Worm (Caenorhabditis elegans): ENCODE results near the gene nhr-125.

ce11 chrV:4273372-4273771 is 51.9 kb downstream of the nhr-125 start:
- TF ChIP-seq ztf-23 (GFP tag; IDR thresholded peaks at IDR 0.05) (no peak), flt-1 (GFP tag; IDR thresholded peaks at IDR 0.05) (no peak), tab-1 (GFP tag; IDR thresholded peaks at IDR 0.05) (no peak), ztf-29 (GFP tag; IDR thresholded peaks at IDR 0.05) (no peak), ref-1 (GFP tag; conservative IDR thresholded peaks at IDR 0.05) (no peak), T22C8.4 (GFP tag; IDR thresholded peaks at IDR 0.05) (no peak)

Measured in whole organism, midembryonic.